Worm (Caenorhabditis elegans) whole organism, late embryonic: Measurements from ENCODE around the gene bus-2.

Source experiments
- F13H6.1 ChIP-seq: sonication (generic microtip); optimal IDR thresholded peaks from 2 replicates; lab custom pipeline; 2016; ENCODE audit warnings: missing genetic modification characterization, missing compliant biosample characterization
- ahr-1 ChIP-seq: sonication (generic microtip); optimal IDR thresholded peaks from 2 replicates; lab custom pipeline; 2016; ENCODE audit warnings: missing genetic modification characterization, missing compliant biosample characterization
- ama-1 ChIP-seq: fragments of 150-350 bp; optimal IDR thresholded peaks from 2 replicates; lab custom pipeline; 2014
- ceh-18 ChIP-seq: sonication (generic microtip); optimal IDR thresholded peaks from 2 replicates; lab custom pipeline; 2016; ENCODE audit warnings: missing genetic modification characterization, missing compliant biosample characterization
- ceh-31 ChIP-seq: sonication (generic microtip); optimal IDR thresholded peaks from 2 replicates; lab custom pipeline; 2016; ENCODE audit warnings: missing genetic modification characterization, missing compliant biosample characterization
- dve-1 ChIP-seq: sonication (generic microtip); optimal IDR thresholded peaks from 2 replicates; lab custom pipeline; 2017; ENCODE audit warnings: antibody characterized with exemption, mild to moderate bottlenecking, missing genetic modification characterization, missing compliant biosample characterization
- ets-4 ChIP-seq: sonication (generic microtip); optimal IDR thresholded peaks from 2 replicates; lab custom pipeline; 2016; ENCODE audit warnings: missing genetic modification characterization, missing compliant biosample characterization
- gmeb-2 ChIP-seq: sonication (generic microtip); optimal IDR thresholded peaks from 2 replicates; lab custom pipeline; 2016; ENCODE audit warnings: missing genetic modification characterization, inconsistent platforms, missing compliant biosample characterization
- hlh-30 ChIP-seq: sonication (generic microtip); optimal IDR thresholded peaks from 2 replicates; lab custom pipeline; 2017; ENCODE audit warnings: antibody characterized with exemption, missing genetic modification characterization, missing compliant biosample characterization; ENCODE audit not compliant: insufficient read depth
- hlh-8 ChIP-seq: sonication (generic microtip); optimal IDR thresholded peaks from 2 replicates; lab custom pipeline; 2016; ENCODE audit warnings: missing genotype, missing genetic modification characterization, missing compliant biosample characterization
- lim-6 ChIP-seq: sonication (generic microtip); optimal IDR thresholded peaks from 2 replicates; lab custom pipeline; 2016; ENCODE audit warnings: missing genetic modification characterization, missing compliant biosample characterization
- nfya-1 ChIP-seq: sonication (generic microtip); optimal IDR thresholded peaks from 2 replicates; lab custom pipeline; 2017; ENCODE audit warnings: missing genetic modification characterization, mild to moderate bottlenecking, missing compliant biosample characterization, antibody characterized with exemption, moderate library complexity
- pqm-1 ChIP-seq: sonication (generic microtip); optimal IDR thresholded peaks from 2 replicates; lab custom pipeline; 2016; ENCODE audit warnings: missing genetic modification characterization, missing compliant biosample characterization
- tbx-7 ChIP-seq: sonication (generic microtip); optimal IDR thresholded peaks from 2 replicates; lab custom pipeline; 2016; ENCODE audit warnings: missing genotype, missing genetic modification characterization, missing compliant biosample characterization

DNA sequence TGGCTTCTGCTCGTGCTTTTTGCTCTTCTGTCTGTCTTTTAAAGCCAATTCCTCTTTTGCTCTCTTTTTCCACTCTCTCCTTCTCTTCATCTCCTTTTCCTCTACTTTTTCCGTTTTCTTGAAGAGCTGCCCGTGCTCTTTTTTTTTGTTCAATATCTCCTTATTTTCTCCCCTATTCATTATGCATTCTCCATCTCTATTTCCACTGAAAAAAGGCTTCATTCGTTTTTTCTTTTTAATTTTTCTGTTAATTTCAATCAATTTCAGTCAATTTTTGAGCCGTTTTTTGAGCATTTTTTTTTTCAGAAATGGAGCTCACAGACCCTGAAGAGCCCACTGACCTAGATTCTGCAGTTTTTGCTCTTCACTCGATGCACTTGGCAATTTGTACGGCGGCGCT, 27.3 kb upstream of the bus-2 start, which contains the start of gene Y41D4B.1:
- TF ChIP-seq nfya-1: no peak
- TF ChIP-seq ceh-31 (tag; lab: Kevin White, UChicago): no peak
- no peak for TF ChIP-seq hlh-30 (tag; lab: Kevin White, UChicago)
- no peak for TF ChIP-seq tbx-7
- no peak for TF ChIP-seq ceh-18
- TF ChIP-seq lim-6: no peak
- TF ChIP-seq pqm-1 (tag; lab: Kevin White, UChicago): no peak
- TF ChIP-seq ahr-1 (tag; lab: Kevin White, UChicago): no peak
- TF ChIP-seq gmeb-2 (tag; lab: Kevin White, UChicago): no peak
- no peak for TF ChIP-seq ets-4 (tag; lab: Kevin White, UChicago)
- no peak for TF ChIP-seq hlh-8 (tag; lab: Kevin White, UChicago)
- TF ChIP-seq ama-1 (lab: Kevin White, UChicago): no peak
- TF ChIP-seq dve-1: no peak
- TF ChIP-seq F13H6.1 (tag; lab: Kevin White, UChicago): no peak
